Worm (Caenorhabditis elegans): ENCODE results near the gene glr-1.

ce11 chrIII:8588592-8589153, at the start of gene glr-1:
- TF ChIP-seq bed-3 (GFP tag; optimal IDR thresholded peaks at IDR 0.05) (no peak), ztf-11 (tag; optimal IDR thresholded peaks at IDR 0.05) (no peak), elt-3 (tag; optimal IDR thresholded peaks at IDR 0.05) (no peak), nhr-76 (tag; optimal IDR thresholded peaks at IDR 0.05) (no peak), ceh-43 (GFP tag; optimal IDR thresholded peaks at IDR 0.05) (no peak), lin-13 (tag; optimal IDR thresholded peaks at IDR 0.05) (no peak), nhr-237 (tag; optimal IDR thresholded peaks at IDR 0.05) (no peak), blmp-1 (tag; optimal IDR thresholded peaks at IDR 0.05) (no peak), pha-4 (tag; optimal IDR thresholded peaks at IDR 0.05) (no peak)

Data from whole organism, mixed stage, embryonic.